Worm (Caenorhabditis elegans): ENCODE measurements around the gene T10D4.15.
A peak's percentile ranks its signal among the peaks of the same experiment; 100 is the strongest.

The T10D4.15 gene

DNA sequence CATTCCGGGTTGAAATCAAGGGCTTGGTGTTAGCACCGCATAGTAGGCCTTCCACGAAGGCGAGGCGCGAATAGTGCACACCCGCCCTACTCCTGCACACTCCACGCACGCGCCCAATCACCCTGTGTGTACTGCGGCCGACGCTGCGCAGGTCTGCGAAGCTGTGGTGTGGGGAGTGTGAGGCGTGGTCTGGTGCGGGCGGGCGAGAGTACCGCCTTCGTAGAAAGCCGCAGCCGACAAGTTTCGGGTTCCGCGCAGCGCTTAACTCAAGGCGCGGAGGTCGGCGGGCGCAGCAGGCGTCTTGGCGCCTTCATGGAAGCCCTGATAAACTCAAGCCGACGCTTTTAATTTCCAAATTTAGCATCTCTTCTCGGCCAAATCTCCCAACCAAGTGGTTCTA is 37.8 kb upstream of the T10D4.15 start (continued):
- TF ChIP-seq snpc-4 (GFP tag; optimal IDR thresholded peaks at IDR 0.05) (no peak), snpc-4 (tag; optimal IDR thresholded peaks at IDR 0.05) (peak in 3 of 4 experiments; percentile 51 to 81 (median 58))

ce11 chrII:3109533-3109932 is 36.4 kb upstream of the T10D4.15 start:
- TF ChIP-seq dox-1 (GFP tag; IDR thresholded peaks at IDR 0.05) (0 out of 2 replicates have a peak, but pooled peaks have one; percentile 12), zfh-2 (GFP tag; conservative IDR thresholded peaks at IDR 0.05) (peak; percentile 55; the same call in 1 of the 2 replicates), somi-1 (GFP tag; optimal IDR thresholded peaks at IDR 0.05) (no peak)

DNA sequence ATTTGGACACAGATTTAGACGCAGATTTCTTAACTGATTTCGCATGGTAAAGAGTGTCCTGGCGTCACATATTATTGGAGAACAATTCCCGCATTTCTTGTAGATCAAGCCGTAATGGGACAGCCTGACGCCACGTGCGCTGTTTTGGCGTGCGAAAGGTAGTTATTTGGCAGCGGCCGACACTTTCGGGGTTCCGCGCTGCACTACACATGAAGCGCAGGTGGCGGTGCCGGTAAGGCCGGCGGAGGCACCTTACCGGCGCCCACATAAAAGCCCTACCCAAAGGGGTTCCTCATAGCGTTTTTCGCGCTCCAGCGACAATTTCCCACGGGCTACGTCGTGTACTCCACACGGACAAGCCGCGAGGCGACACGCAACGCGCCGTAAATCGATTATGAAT is 35.8 kb upstream of the T10D4.15 start:
- 0 out of 2 replicates have a peak, but pooled peaks have one; percentile 7 for TF ChIP-seq attf-3 (GFP tag; conservative IDR thresholded peaks at IDR 0.05)
- no peak for TF ChIP-seq Y95B8A.8 (GFP tag; IDR thresholded peaks at IDR 0.05)
- no peak for TF ChIP-seq K12H6.12 (tag; optimal IDR thresholded peaks at IDR 0.05)
- 0 out of 2 replicates have a peak, but pooled peaks have one; percentile 23 for TF ChIP-seq D2030.7 (GFP tag; IDR thresholded peaks at IDR 0.05)
- peak; percentile 10; the same call in 1 of the 2 replicates for TF ChIP-seq hmg-1.2 (GFP tag; IDR thresholded peaks at IDR 0.05)
- 0 out of 2 replicates have a peak, but pooled peaks have one; percentile 17 for TF ChIP-seq cebp-2 (GFP tag; IDR thresholded peaks at IDR 0.05)
- no peak for TF ChIP-seq ets-4 (GFP tag; optimal IDR thresholded peaks at IDR 0.05)
- TF ChIP-seq egrh-3 (GFP tag; IDR thresholded peaks at IDR 0.05): peak; percentile 14; the same call in 1 of the 2 replicates
- no peak for TF ChIP-seq snpc-4 (GFP tag; optimal IDR thresholded peaks at IDR 0.05)
- TF ChIP-seq snpc-4 (tag; optimal IDR thresholded peaks at IDR 0.05): peak in 2 of 4 experiments; percentile 57 to 74
- TF ChIP-seq snpc-1.1 (tag; optimal IDR thresholded peaks at IDR 0.05; ENCODE audit: insufficient read depth): peak; percentile 60
- no peak for TF ChIP-seq egl-44 (GFP tag; IDR thresholded peaks at IDR 0.05)
- peak; percentile 46; the same call in 1 of the 2 replicates for TF ChIP-seq zfh-2 (GFP tag; conservative IDR thresholded peaks at IDR 0.05)

DNA sequence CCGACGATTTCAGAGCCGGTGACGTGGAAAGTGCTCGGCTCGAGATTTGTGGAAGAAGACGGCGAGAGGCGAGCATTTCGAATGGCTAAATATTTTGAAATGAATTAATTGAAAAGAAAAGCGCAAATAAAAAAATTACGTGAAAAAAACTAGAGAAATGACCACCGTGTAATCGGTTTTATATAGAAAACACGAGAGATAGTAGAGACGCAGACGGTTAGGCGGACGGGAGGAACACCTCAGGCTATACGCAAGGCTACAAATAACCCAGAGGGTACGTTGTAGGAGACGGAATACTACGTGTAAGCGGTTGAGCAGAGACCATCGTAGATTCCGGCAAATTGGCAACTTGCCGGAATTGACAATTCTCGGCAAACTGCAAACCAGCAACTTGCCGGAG is 34.8 kb upstream of the T10D4.15 start, which contains the start of gene Y25C1A.13:
Gene Y25C1A.13, minus strand, starts transcription at position 101 of the 400 bp plus-strand sequence.
- TF ChIP-seq lsy-27 (tag; optimal IDR thresholded peaks at IDR 0.05; ENCODE audit: borderline replicate concordance, insufficient read depth) (no peak), hmg-1.2 (GFP tag; IDR thresholded peaks at IDR 0.05) (peak; percentile 63)

DNA sequence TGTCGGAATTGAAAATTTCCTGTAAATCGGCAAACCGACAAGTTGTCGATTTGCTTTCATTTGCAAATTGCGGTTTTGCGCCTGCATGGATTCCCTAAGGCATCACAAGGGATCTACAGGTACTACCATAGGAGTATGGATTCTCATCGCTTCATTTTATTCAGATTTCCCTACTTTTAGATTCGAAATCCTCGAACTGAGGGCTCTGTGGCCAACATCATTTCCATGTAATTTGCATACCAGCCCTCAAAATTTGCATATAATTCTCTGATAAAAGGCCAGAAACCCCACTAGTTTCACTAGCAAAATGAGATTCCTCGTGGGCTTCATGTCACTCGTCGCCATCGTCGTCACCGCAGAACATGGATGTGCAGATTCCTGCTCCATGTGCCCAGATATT is 33.6 kb upstream of the T10D4.15 start, which contains the start of gene Y25C1A.2:
Gene Y25C1A.2, plus strand, starts transcription at position 301 of the 400 bp plus-strand sequence.
- TF ChIP-seq ccch-3 (GFP tag; optimal IDR thresholded peaks at IDR 0.05): no peak
- TF ChIP-seq F52B5.7 (tag; optimal IDR thresholded peaks at IDR 0.05): no peak
- no peak for TF ChIP-seq sdz-38 (tag; optimal IDR thresholded peaks at IDR 0.05)
- no peak for TF ChIP-seq pha-4 (tag; optimal IDR thresholded peaks at IDR 0.05)
- TF ChIP-seq rcor-1 (GFP tag; IDR thresholded peaks at IDR 0.05): no peak
- no peak for TF ChIP-seq lsy-27 (tag; optimal IDR thresholded peaks at IDR 0.05; ENCODE audit: borderline replicate concordance, insufficient read depth)
- TF ChIP-seq let-526 (GFP tag; IDR thresholded peaks at IDR 0.05): no peak
- no peak for TF ChIP-seq attf-3 (GFP tag; conservative IDR thresholded peaks at IDR 0.05)
- no peak for TF ChIP-seq ztf-3 (GFP tag; optimal IDR thresholded peaks at IDR 0.05)
- no peak for TF ChIP-seq ztf-22 (GFP tag; optimal IDR thresholded peaks at IDR 0.05)
- TF ChIP-seq him-1 (tag; optimal IDR thresholded peaks at IDR 0.05): no peak
- no peak for TF ChIP-seq mcd-1 (GFP tag; IDR thresholded peaks at IDR 0.05)
- no peak for TF ChIP-seq F22D6.2 (tag; optimal IDR thresholded peaks at IDR 0.05)
- no peak for TF ChIP-seq ekl-4 (GFP tag; IDR thresholded peaks at IDR 0.05)
- no peak for TF ChIP-seq snpc-4 (GFP tag; optimal IDR thresholded peaks at IDR 0.05)
- no peak for TF ChIP-seq snpc-4 (tag; optimal IDR thresholded peaks at IDR 0.05)
- TF ChIP-seq nfya-2 (GFP tag; IDR thresholded peaks at IDR 0.05): no peak
- no peak for TF ChIP-seq K11D2.4 (GFP tag; IDR thresholded peaks at IDR 0.05)
- TF ChIP-seq F49E8.2 (tag; optimal IDR thresholded peaks at IDR 0.05; ENCODE audit: insufficient read depth): no peak
- TF ChIP-seq zim-3 (tag; optimal IDR thresholded peaks at IDR 0.05): no peak
